Worm (Caenorhabditis elegans) whole organism, L1 larva: ENCODE data around the gene K11D12.6.

ENCODE experiments used
- ceh-8 ChIP-seq: fragments of 200-800 bp; sonication (Bioruptor generic); optimal IDR thresholded peaks from 2 replicates; lab custom pipeline; 2018; ENCODE audit warnings: mild to moderate bottlenecking, missing genetic modification characterization, moderate library complexity, missing compliant biosample characterization
- elt-3 ChIP-seq, 6 experiments: fragments of 150-350 bp in 1 of 6; sonication (generic microtip); optimal IDR thresholded peaks; 2 replicates each; lab custom pipeline; 2017 to 2018; ENCODE audit warnings: missing biosample characterization in 6 of 6, missing genetic modification characterization in 6 of 6, inconsistent platforms in 1 of 6
- hlh-17 ChIP-seq: fragments of 200-800 bp; sonication (Bioruptor generic); optimal IDR thresholded peaks from 2 replicates; lab custom pipeline; 2018; ENCODE audit warnings: missing genetic modification characterization, mild to moderate bottlenecking, missing compliant biosample characterization, moderate library complexity, borderline replicate concordance
- irx-1 ChIP-seq: sonication (generic microtip); optimal IDR thresholded peaks from 2 replicates; lab custom pipeline; 2016; ENCODE audit warnings: missing genetic modification characterization, missing compliant biosample characterization
- lin-15B ChIP-seq: fragments of 150-350 bp; sonication (generic microtip); optimal IDR thresholded peaks from 3 replicates; lab custom pipeline; 2014; ENCODE audit warnings: missing biosample characterization, missing genetic modification characterization
- nhr-84 ChIP-seq: sonication (generic microtip); optimal IDR thresholded peaks from 2 replicates; lab custom pipeline; 2017; ENCODE audit warnings: missing biosample characterization, missing genetic modification characterization
- pag-3 ChIP-seq: sonication (generic microtip); optimal IDR thresholded peaks from 2 replicates; lab custom pipeline; 2017; ENCODE audit warnings: missing genetic modification characterization, mild to moderate bottlenecking, missing compliant biosample characterization, antibody characterized with exemption, borderline replicate concordance; ENCODE audit not compliant: insufficient read depth
- pqm-1 ChIP-seq: sonication (generic microtip); optimal IDR thresholded peaks from 3 replicates; lab custom pipeline; 2017; ENCODE audit warnings: missing biosample characterization, missing genetic modification characterization

ce11 chrV:5080853-5081338, 45.9 kb upstream of the K11D12.6 start, which contains the start of gene Y58A7A.3:
- TF ChIP-seq hlh-17 (GFP tag; lab: Kevin White, UChicago): no peak
- TF ChIP-seq pqm-1 (tag; lab: Kevin White, UChicago): no peak
- TF ChIP-seq irx-1 (tag; lab: Kevin White, UChicago): peak; percentile 31
- peak in 2 of 6 experiments; percentile 57 to 60 for TF ChIP-seq elt-3 (tag; optimal IDR thresholded peaks at IDR 0.05; lab: Kevin White, UChicago)
- no peak for TF ChIP-seq lin-15B
- TF ChIP-seq nhr-84 (tag; lab: Kevin White, UChicago): no peak
- no peak for TF ChIP-seq pag-3 (tag; lab: Kevin White, UChicago)
- no peak for TF ChIP-seq ceh-8 (GFP tag; lab: Kevin White, UChicago)
